Worm (Caenorhabditis elegans) whole organism, L4 larva: Measurements from ENCODE around the gene rha-1.

Experiments used
- ZK546.5 ChIP-seq, 2 experiments: sonication (generic microtip); optimal IDR thresholded peaks; 2 replicates each; lab custom pipeline; 2017; ENCODE audit warnings: missing biosample characterization in 2 of 2, missing genetic modification characterization in 2 of 2
- ceh-28 ChIP-seq: fragments of 150-350 bp; optimal IDR thresholded peaks from 2 replicates; lab custom pipeline; 2014; ENCODE audit warnings: missing biosample characterization, missing genetic modification reagents, missing genetic modification characterization
- hlh-11 ChIP-seq: fragments of 200-800 bp; sonication (Bioruptor generic); optimal IDR thresholded peaks from 2 replicates; lab custom pipeline; 2018; ENCODE audit warnings: mild to moderate bottlenecking, missing genetic modification characterization, missing compliant biosample characterization
- jun-1 ChIP-seq: fragments of 150-350 bp; optimal IDR thresholded peaks from 2 replicates; lab custom pipeline; 2014; ENCODE audit warnings: missing biosample characterization, missing genetic modification reagents, missing genetic modification characterization
- lin-38 ChIP-seq: fragments of 200-800 bp; sonication (Bioruptor generic); IDR thresholded peaks from 2 replicates; pipeline ENCODE4 v1.3.6; 2022; ENCODE audit warnings: missing genetic modification reagents, missing genetic modification characterization, missing compliant biosample characterization
- nhr-42 ChIP-seq: fragments of 200-800 bp; sonication (Bioruptor generic); IDR thresholded peaks from 2 replicates; pipeline ENCODE4 v1.3.6; 2022; ENCODE audit warnings: missing genetic modification characterization, missing compliant biosample characterization
- pqm-1 ChIP-seq: sonication (generic microtip); optimal IDR thresholded peaks from 2 replicates; lab custom pipeline; 2017; ENCODE audit warnings: missing biosample characterization, missing genetic modification characterization
- spr-1 ChIP-seq: sonication (generic microtip); optimal IDR thresholded peaks from 2 replicates; lab custom pipeline; 2016; ENCODE audit warnings: mild to moderate bottlenecking, missing genetic modification characterization, missing compliant biosample characterization
- unc-39 ChIP-seq: sonication (generic microtip); optimal IDR thresholded peaks from 2 replicates; lab custom pipeline; 2017; ENCODE audit warnings: missing biosample characterization, missing genetic modification characterization
- zip-11 ChIP-seq: fragments of 200-800 bp; sonication (Bioruptor generic); IDR thresholded peaks from 2 replicates; pipeline ENCODE4 v1.3.6; 2022; ENCODE audit warnings: missing genetic modification characterization, missing compliant biosample characterization
- ztf-11 ChIP-seq: fragments of 150-350 bp; optimal IDR thresholded peaks from 2 replicates; lab custom pipeline; 2014; ENCODE audit warnings: missing biosample characterization, missing genetic modification characterization

DNA sequence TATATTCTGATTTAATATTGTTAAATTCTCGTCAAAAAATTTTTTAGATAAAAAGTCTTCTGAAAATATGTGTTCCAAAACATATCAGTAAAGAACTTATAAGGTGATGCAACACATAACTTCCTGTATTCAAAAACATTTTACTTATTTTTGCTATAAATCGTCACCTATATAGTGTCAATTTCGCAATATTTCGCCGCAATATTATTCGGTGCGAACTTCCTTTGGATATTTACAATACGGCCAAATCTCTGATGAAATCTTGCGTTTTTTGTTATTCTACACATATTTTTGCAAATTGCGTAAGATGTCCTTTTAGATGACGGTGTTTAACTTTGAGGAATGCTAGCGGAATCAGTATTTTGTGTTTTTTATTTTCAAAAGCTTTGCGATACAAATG lies 38.0 kb upstream of the rha-1 start:
- TF ChIP-seq ceh-28 (tag; lab: Kevin White, UChicago), result no peak
- TF ChIP-seq hlh-11 (tag; lab: Kevin White, UChicago), result no peak
- TF ChIP-seq ZK546.5 (tag; optimal IDR thresholded peaks at IDR 0.05; lab: Kevin White, UChicago), result no peak
- TF ChIP-seq spr-1 (tag; lab: Kevin White, UChicago), result no peak
- no peak for TF ChIP-seq zip-11 (GFP tag; lab: Robert Waterston, UW)
- TF ChIP-seq unc-39 (tag; lab: Kevin White, UChicago), result no peak
- TF ChIP-seq lin-38, result no peak
- no peak for TF ChIP-seq jun-1
- TF ChIP-seq nhr-42 (GFP tag; lab: Robert Waterston, UW), result no peak
- TF ChIP-seq pqm-1 (tag; lab: Kevin White, UChicago), result no peak
- no peak for TF ChIP-seq ztf-11 (tag; lab: Kevin White, UChicago)
